Fruit fly (Drosophila melanogaster) whole organism, pupa: ENCODE measurements around the gene CG34026.

Experiments
- CG10348 ChIP-seq: fragments of 200-800 bp; sonication (Bioruptor generic); IDR thresholded peaks from 2 replicates; pipeline ENCODE4 v1.3.6; 2022; ENCODE audit warnings: missing biosample characterization, missing genetic modification characterization
- CG12605 ChIP-seq: fragments of 200-800 bp; sonication (Bioruptor generic); IDR thresholded peaks from 2 replicates; pipeline ENCODE4 v1.3.6; 2022; ENCODE audit warnings: missing biosample characterization, missing genetic modification characterization
- CG13204 ChIP-seq: fragments of 200-800 bp; sonication (Bioruptor generic); optimal IDR thresholded peaks from 2 replicates; lab custom pipeline; 2018; ENCODE audit warnings: missing biosample characterization, mild to moderate bottlenecking, missing genetic modification characterization, moderate library complexity
- CG14655 ChIP-seq: fragments of 200-800 bp; sonication (Bioruptor generic); optimal IDR thresholded peaks from 3 replicates; lab custom pipeline; 2017; ENCODE audit warnings: mild to moderate bottlenecking, missing biosample characterization, missing genetic modification reagents, missing genetic modification characterization
- CG15710 ChIP-seq: fragments of 200-800 bp; sonication (Bioruptor generic); optimal IDR thresholded peaks from 2 replicates; lab custom pipeline; 2018; ENCODE audit warnings: missing biosample characterization, mild to moderate bottlenecking, missing genetic modification characterization, moderate library complexity
- CG17806 ChIP-seq: fragments of 200-800 bp; sonication (Bioruptor generic); optimal IDR thresholded peaks from 2 replicates; lab custom pipeline; 2018; ENCODE audit warnings: missing biosample characterization, mild to moderate bottlenecking, missing genetic modification characterization, moderate library complexity
- CG32121 ChIP-seq: fragments of 200-800 bp; sonication (Bioruptor generic); IDR thresholded peaks from 2 replicates; pipeline ENCODE4 v1.3.6; 2022; ENCODE audit warnings: missing biosample characterization, missing genetic modification characterization
- CG34367 ChIP-seq: fragments of 200-800 bp; sonication (Bioruptor generic); optimal IDR thresholded peaks from 2 replicates; lab custom pipeline; 2018; ENCODE audit warnings: missing biosample characterization, mild to moderate bottlenecking, missing genetic modification characterization
- CG4496 ChIP-seq: fragments of 200-800 bp; sonication (Bioruptor generic); IDR thresholded peaks from 3 replicates; pipeline ENCODE4 v1.3.6; 2022; ENCODE audit warnings: missing biosample characterization, missing genetic modification characterization
- CG8159 ChIP-seq: fragments of 200-800 bp; sonication (Bioruptor generic); optimal IDR thresholded peaks from 3 replicates; lab custom pipeline; 2018; ENCODE audit warnings: missing biosample characterization, mild to moderate bottlenecking, missing genetic modification characterization, moderate library complexity
- CG8301 ChIP-seq: fragments of 200-800 bp; sonication (Bioruptor generic); optimal IDR thresholded peaks from 2 replicates; lab custom pipeline; 2018; ENCODE audit warnings: missing biosample characterization, mild to moderate bottlenecking, missing genetic modification characterization
- CG9948 ChIP-seq: fragments of 200-800 bp; sonication (Bioruptor generic); optimal IDR thresholded peaks from 2 replicates; lab custom pipeline; 2018; ENCODE audit warnings: missing biosample characterization, mild to moderate bottlenecking, missing genetic modification characterization, moderate library complexity
- D1 ChIP-seq: fragments of 200-800 bp; sonication (Bioruptor generic); optimal IDR thresholded peaks from 2 replicates; lab custom pipeline; 2018; ENCODE audit warnings: missing biosample characterization, mild to moderate bottlenecking, missing genetic modification characterization, moderate library complexity
- EcR ChIP-seq: fragments of 200-800 bp; sonication (Bioruptor generic); optimal IDR thresholded peaks from 3 replicates; lab custom pipeline; 2019; ENCODE audit warnings: missing biosample characterization, missing genetic modification characterization, mild to moderate bottlenecking, moderate library complexity, missing genetic modification reagents
- Ets98B ChIP-seq: fragments of 200-800 bp; sonication (Bioruptor generic); IDR thresholded peaks from 2 replicates; pipeline ENCODE4 v1.3.6; 2022; ENCODE audit warnings: missing biosample characterization, missing genetic modification characterization
- Pif1A ChIP-seq: fragments of 200-800 bp; sonication (Bioruptor generic); optimal IDR thresholded peaks from 3 replicates; lab custom pipeline; 2016; ENCODE audit warnings: missing biosample characterization, missing genetic modification characterization
- Pif1B ChIP-seq: fragments of 200-800 bp; sonication (Bioruptor generic); optimal IDR thresholded peaks from 3 replicates; lab custom pipeline; 2016; ENCODE audit warnings: missing biosample characterization, missing genetic modification characterization
- Snoo ChIP-seq: fragments of 200-800 bp; sonication (Bioruptor generic); optimal IDR thresholded peaks from 3 replicates; lab custom pipeline; 2017; ENCODE audit warnings: missing biosample characterization, mild to moderate bottlenecking, missing genetic modification characterization, inconsistent platforms
- fd96Ca ChIP-seq: fragments of 200-800 bp; sonication (Bioruptor generic); IDR thresholded peaks from 3 replicates; pipeline ENCODE4 v1.3.6; 2022; ENCODE audit warnings: missing biosample characterization, missing genetic modification characterization
- gl ChIP-seq: fragments of 200-800 bp; sonication (Bioruptor generic); optimal IDR thresholded peaks from 2 replicates; lab custom pipeline; 2018; ENCODE audit warnings: missing biosample characterization, mild to moderate bottlenecking, missing genetic modification characterization
- rn ChIP-seq: fragments of 200-800 bp; sonication (Bioruptor generic); IDR thresholded peaks from 2 replicates; pipeline ENCODE4 v1.3.6; 2022; ENCODE audit warnings: missing biosample characterization, missing genetic modification characterization

Gene CG34026

DNA sequence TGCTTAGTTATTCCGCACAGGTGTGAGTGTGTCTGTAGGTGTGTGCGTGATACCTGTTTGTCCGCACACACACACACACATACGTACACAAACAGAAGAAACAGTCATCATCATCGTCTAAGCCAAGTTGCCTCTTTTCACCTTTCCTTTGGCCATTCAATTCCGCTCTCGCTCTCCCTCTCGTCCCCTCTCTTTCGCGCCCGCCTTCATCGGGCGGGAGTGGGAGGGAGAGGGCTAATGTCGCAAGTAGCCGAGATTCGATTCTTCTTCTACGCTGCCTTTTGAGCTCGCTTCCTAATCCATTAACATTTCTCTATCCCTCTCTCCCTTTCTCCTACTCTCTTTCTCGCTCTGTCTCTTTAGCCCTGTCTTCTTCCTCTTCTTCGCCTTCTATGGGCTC, 36.5 kb upstream of the CG34026 start:
- TF ChIP-seq CG13204 (GFP tag; lab: Kevin White, UChicago) (no peak), Pif1A (GFP tag; lab: Kevin White, UChicago) (no peak), D1 (tag; lab: Kevin White, UChicago) (no peak)

DNA sequence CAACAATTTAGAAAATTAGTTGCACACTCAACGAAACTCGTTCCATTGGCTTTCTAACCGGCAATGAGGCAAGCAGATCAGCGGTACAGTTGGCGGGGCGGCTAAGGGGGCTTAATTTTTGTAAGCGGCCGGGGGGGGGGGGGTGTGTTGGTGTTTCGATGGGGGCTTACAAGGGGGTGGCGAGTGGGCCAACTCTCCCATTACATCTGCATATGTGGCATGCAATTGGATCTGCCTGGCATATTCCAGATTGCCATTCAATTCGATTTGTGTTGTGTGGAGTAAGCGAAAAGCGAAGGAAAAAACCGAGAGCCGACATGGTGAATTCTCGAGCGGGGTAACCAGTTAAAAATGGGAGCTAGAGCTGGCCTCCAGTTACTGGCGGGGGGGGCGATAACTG, 35.4 kb upstream of the CG34026 start:
- TF ChIP-seq fd96Ca, result no peak
- no peak for TF ChIP-seq D1 (tag; lab: Kevin White, UChicago)
- TF ChIP-seq CG8301 (tag; lab: Kevin White, UChicago), result no peak
- TF ChIP-seq CG15710 (tag; lab: Kevin White, UChicago), result no peak
- TF ChIP-seq CG10348 (GFP tag; lab: Robert Waterston, UW), result no peak

DNA sequence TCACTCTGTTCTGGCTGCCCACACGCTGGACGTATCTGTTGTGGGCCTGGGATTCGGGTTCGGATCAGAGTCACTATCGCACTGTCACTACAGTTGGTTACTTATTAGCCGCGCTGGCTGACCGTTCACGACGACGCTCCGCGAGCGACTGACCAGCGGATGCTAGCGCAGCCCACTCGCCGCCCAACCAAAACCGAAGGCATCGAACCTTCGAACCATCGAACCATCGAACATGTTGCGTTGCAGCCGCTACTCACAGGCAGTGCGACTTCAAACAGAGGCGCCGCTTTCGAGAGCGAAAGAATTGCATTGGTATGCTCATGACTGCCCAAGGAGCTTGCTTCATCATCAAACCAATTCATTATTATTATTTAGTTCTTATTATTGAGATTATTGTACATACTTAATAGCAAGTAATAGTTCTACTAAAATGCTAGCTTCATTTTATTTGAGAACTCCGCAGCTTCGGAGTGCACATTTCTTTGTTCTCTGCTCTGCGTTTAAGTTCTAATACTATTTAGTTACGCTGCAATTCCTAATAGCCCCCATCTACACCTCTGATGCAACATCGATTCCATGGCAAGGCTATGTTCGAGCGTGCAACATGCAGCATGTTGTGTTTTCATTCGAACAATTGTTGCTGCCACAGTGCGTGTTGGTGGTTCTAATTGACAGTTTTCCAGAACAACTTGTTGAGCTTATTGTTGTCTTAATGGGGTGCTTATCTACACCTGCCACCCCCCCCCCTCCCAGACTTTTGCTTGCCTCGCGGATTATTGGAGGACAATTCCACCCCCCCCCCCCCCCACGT, 33.4 kb upstream of the CG34026 start, which contains the start of gene mgl:
Gene mgl (minus strand): TSS at position 136 of the 811 bp plus-strand sequence.
- TF ChIP-seq CG4496, result peak; percentile 92
- TF ChIP-seq Snoo, result peak; percentile 88
- TF ChIP-seq gl (tag; lab: Kevin White, UChicago), result peak; percentile 83
- TF ChIP-seq rn (GFP tag; lab: Robert Waterston, UW), result peak; percentile 83
- peak; percentile 98 for TF ChIP-seq CG14655 (GFP tag; lab: Kevin White, UChicago)
- TF ChIP-seq EcR, result peak; percentile 8
- peak; percentile 94 for TF ChIP-seq Pif1B
- peak; percentile 97 for TF ChIP-seq CG9948 (tag; lab: Kevin White, UChicago)
- peak; percentile 90 for TF ChIP-seq D1 (tag; lab: Kevin White, UChicago)
- TF ChIP-seq CG8301 (tag; lab: Kevin White, UChicago), result peak; percentile 97
- peak; percentile 95 for TF ChIP-seq fd96Ca
- TF ChIP-seq CG12605 (GFP tag; lab: Robert Waterston, UW), result peak; percentile 65; the same call in 1 of the 2 replicates
- TF ChIP-seq CG13204 (GFP tag; lab: Kevin White, UChicago), result peak; percentile 60
- TF ChIP-seq CG10348 (GFP tag; lab: Robert Waterston, UW), result peak; percentile 80
- TF ChIP-seq CG17806 (tag; lab: Kevin White, UChicago), result peak; percentile 94
- TF ChIP-seq CG32121 (GFP tag; lab: Robert Waterston, UW), result peak; percentile 90
- peak; percentile 96 for TF ChIP-seq CG8159
- peak; percentile 93 for TF ChIP-seq CG15710 (tag; lab: Kevin White, UChicago)
- TF ChIP-seq CG34367 (tag; lab: Kevin White, UChicago), result peak; percentile 93
- peak; percentile 97 for TF ChIP-seq Pif1A (GFP tag; lab: Kevin White, UChicago)
- TF ChIP-seq Ets98B (GFP tag; lab: Robert Waterston, UW), result peak; percentile 88

dm6 chrX:9500805-9501281, 32.8 kb upstream of the CG34026 start:
- no peak for TF ChIP-seq CG4496
- TF ChIP-seq Ets98B (GFP tag; lab: Robert Waterston, UW), result no peak
- no peak for TF ChIP-seq CG12605 (GFP tag; lab: Robert Waterston, UW)
- TF ChIP-seq CG9948 (tag; lab: Kevin White, UChicago), result no peak
- TF ChIP-seq fd96Ca, result no peak
- TF ChIP-seq CG34367 (tag; lab: Kevin White, UChicago), result no peak
- no peak for TF ChIP-seq CG32121 (GFP tag; lab: Robert Waterston, UW)
- no peak for TF ChIP-seq CG15710 (tag; lab: Kevin White, UChicago)
- TF ChIP-seq CG13204 (GFP tag; lab: Kevin White, UChicago), result no peak
- TF ChIP-seq rn (GFP tag; lab: Robert Waterston, UW), result no peak

- no peak for TF ChIP-seq CG32121 (GFP tag; lab: Robert Waterston, UW)
- TF ChIP-seq CG14655 (GFP tag; lab: Kevin White, UChicago), result no peak
- no peak for TF ChIP-seq CG4496
- no peak for TF ChIP-seq Snoo
- no peak for TF ChIP-seq CG8159
- no peak for TF ChIP-seq Pif1A (GFP tag; lab: Kevin White, UChicago)
- no peak for TF ChIP-seq rn (GFP tag; lab: Robert Waterston, UW)
- TF ChIP-seq fd96Ca, result no peak
- TF ChIP-seq CG8301 (tag; lab: Kevin White, UChicago), result no peak
- no peak for TF ChIP-seq CG12605 (GFP tag; lab: Robert Waterston, UW)
- TF ChIP-seq CG15710 (tag; lab: Kevin White, UChicago), result no peak
Measured at dm6 chrX:9502286-9502685, 31.3 kb upstream of the CG34026 start.

DNA sequence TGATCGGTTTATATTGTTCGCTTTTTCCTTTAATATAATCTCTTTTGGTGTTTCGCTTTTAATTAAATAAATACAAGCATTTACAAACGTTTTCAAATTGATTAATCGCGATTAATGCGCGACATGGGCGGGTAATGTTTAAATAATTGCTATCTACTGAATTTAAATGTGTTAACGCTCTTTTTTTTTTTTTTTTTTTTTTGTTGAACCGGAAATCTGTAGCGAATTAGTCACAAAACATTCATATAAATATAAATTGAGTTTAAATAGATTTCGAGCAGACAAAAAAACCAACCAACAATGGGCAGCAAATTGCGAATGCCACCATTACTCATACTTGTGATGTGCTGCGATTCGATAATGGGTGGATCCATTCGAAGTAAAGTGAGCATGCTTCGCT, 22.4 kb upstream of the CG34026 start, which contains the start of gene CG34028:
Gene CG34028 (plus strand): TSS at position 301 of the 400 bp plus-strand sequence.
- TF ChIP-seq fd96Ca (no peak), Pif1A (GFP tag; lab: Kevin White, UChicago) (no peak), CG8301 (tag; lab: Kevin White, UChicago) (no peak), CG9948 (tag; lab: Kevin White, UChicago) (no peak), D1 (tag; lab: Kevin White, UChicago) (no peak), CG12605 (GFP tag; lab: Robert Waterston, UW) (no peak), CG4496 (no peak), CG17806 (tag; lab: Kevin White, UChicago) (no peak), EcR (no peak), CG10348 (GFP tag; lab: Robert Waterston, UW) (no peak), CG13204 (GFP tag; lab: Kevin White, UChicago) (no peak), Pif1B (no peak), CG34367 (tag; lab: Kevin White, UChicago) (no peak), rn (GFP tag; lab: Robert Waterston, UW) (no peak), gl (tag; lab: Kevin White, UChicago) (no peak), CG14655 (GFP tag; lab: Kevin White, UChicago) (no peak), CG8159 (no peak)
